Fruit fly (Drosophila melanogaster): ENCODE results near the gene Acp32CD.
A peak's percentile ranks its signal among the peaks of the same experiment; 100 is the strongest.

- TF ChIP-seq CG1620 (GFP tag; optimal IDR thresholded peaks at IDR 0.05) = no peak
- TF ChIP-seq Crg-1 (GFP tag; optimal IDR thresholded peaks at IDR 0.05) = no peak
- TF ChIP-seq CG33017 (tag; optimal IDR thresholded peaks at IDR 0.05) = no peak
- TF ChIP-seq kay (GFP tag; ENCODE audit: borderline replicate concordance) = no peak
- no peak for TF ChIP-seq bab1 (GFP tag; optimal IDR thresholded peaks at IDR 0.05)
- no peak for TF ChIP-seq CG7045 (GFP tag; optimal IDR thresholded peaks at IDR 0.05)
- TF ChIP-seq CG5204 (GFP tag; optimal IDR thresholded peaks at IDR 0.05) = no peak
- TF ChIP-seq tj (GFP tag; optimal IDR thresholded peaks at IDR 0.05) = peak; percentile 89
- TF ChIP-seq cnc (optimal IDR thresholded peaks at IDR 0.05) = no peak
- no peak for TF ChIP-seq ovo (GFP tag; optimal IDR thresholded peaks at IDR 0.05)
- no peak for TF ChIP-seq CG11617 (GFP tag; optimal IDR thresholded peaks at IDR 0.05)
- TF ChIP-seq CG14711 (tag; optimal IDR thresholded peaks at IDR 0.05) = no peak
Measured at dm6 chr2L:11049723-11050122, 34.3 kb downstream of the Acp32CD start.

All from whole organism, adult.